Worm (Caenorhabditis elegans) whole organism, early embryonic: Measurements from ENCODE around the gene dop-3.

Experiments used
- B0310.2 ChIP-seq: sonication (generic microtip); optimal IDR thresholded peaks from 2 replicates; lab custom pipeline; 2016; ENCODE audit warnings: mild to moderate bottlenecking, missing genetic modification characterization, missing compliant biosample characterization
- aly-1 ChIP-seq: sonication (generic microtip); optimal IDR thresholded peaks from 2 replicates; lab custom pipeline; 2016; ENCODE audit warnings: missing genetic modification characterization, missing compliant biosample characterization
- ama-1 ChIP-seq: fragments of 150-350 bp; optimal IDR thresholded peaks from 2 replicates; lab custom pipeline; 2014
- ceh-13 ChIP-seq: fragments of 200-800 bp; sonication (Bioruptor generic); optimal IDR thresholded peaks from 2 replicates; lab custom pipeline; 2018; ENCODE audit warnings: mild to moderate bottlenecking, missing genetic modification characterization, missing compliant biosample characterization
- ceh-36 ChIP-seq: sonication (generic microtip); optimal IDR thresholded peaks from 2 replicates; lab custom pipeline; 2016; ENCODE audit warnings: missing genetic modification characterization, inconsistent platforms, missing compliant biosample characterization
- ets-7 ChIP-seq: sonication (generic microtip); optimal IDR thresholded peaks from 2 replicates; lab custom pipeline; 2016; ENCODE audit warnings: missing genotype, missing genetic modification characterization, missing compliant biosample characterization
- hmbx-1 ChIP-seq: sonication (generic microtip); optimal IDR thresholded peaks from 2 replicates; lab custom pipeline; 2016; ENCODE audit warnings: mild to moderate bottlenecking, missing genetic modification characterization, missing compliant biosample characterization
- hmg-4 ChIP-seq: fragments of 200-800 bp; sonication (Bioruptor generic); optimal IDR thresholded peaks from 2 replicates; lab custom pipeline; 2018; ENCODE audit warnings: mild to moderate bottlenecking, missing genetic modification characterization, missing compliant biosample characterization
- hnd-1 ChIP-seq: sonication (generic microtip); optimal IDR thresholded peaks from 2 replicates; lab custom pipeline; 2016; ENCODE audit warnings: missing genetic modification characterization, missing compliant biosample characterization
- pes-1 ChIP-seq: fragments of 200-800 bp; sonication (Bioruptor generic); IDR thresholded peaks from 2 replicates; pipeline ENCODE4 v1.3.6; 2022; ENCODE audit warnings: missing genetic modification reagents, missing genetic modification characterization, missing compliant biosample characterization
- scrt-1 ChIP-seq: fragments of 200-800 bp; sonication (Bioruptor generic); IDR thresholded peaks from 2 replicates; pipeline ENCODE4 v1.3.6; 2022; ENCODE audit warnings: missing genetic modification characterization, missing compliant biosample characterization
- sea-1 ChIP-seq: fragments of 200-800 bp; sonication (Bioruptor generic); conservative IDR thresholded peaks from 2 replicates; pipeline ENCODE4 v1.3.6; 2022; ENCODE audit warnings: missing genetic modification characterization, missing compliant biosample characterization
- tbx-11 ChIP-seq: fragments of 200-800 bp; sonication (Bioruptor generic); IDR thresholded peaks from 2 replicates; pipeline ENCODE4 v1.3.6; 2022; ENCODE audit warnings: missing genetic modification characterization, missing compliant biosample characterization
- tbx-37 ChIP-seq: fragments of 200-800 bp; sonication (Bioruptor generic); conservative IDR thresholded peaks from 2 replicates; pipeline ENCODE4 v1.3.6; 2022; ENCODE audit warnings: missing genetic modification reagents, missing genetic modification characterization, missing compliant biosample characterization
- tra-4 ChIP-seq: sonication (generic microtip); optimal IDR thresholded peaks from 2 replicates; lab custom pipeline; 2017; ENCODE audit warnings: missing genetic modification characterization, missing compliant biosample characterization

The dop-3 gene

ce11 chrX:6515267-6515666, 54.3 kb downstream of the dop-3 start:
- TF ChIP-seq tra-4 (no peak), hnd-1 (tag; lab: Kevin White, UChicago) (no peak), ceh-13 (GFP tag; lab: Kevin White, UChicago) (no peak), hmbx-1 (tag; lab: Kevin White, UChicago) (no peak), ceh-36 (tag; lab: Kevin White, UChicago) (no peak), tbx-11 (GFP tag; lab: Robert Waterston, UW) (no peak), scrt-1 (no peak), hmg-4 (GFP tag; lab: Kevin White, UChicago) (no peak)

DNA sequence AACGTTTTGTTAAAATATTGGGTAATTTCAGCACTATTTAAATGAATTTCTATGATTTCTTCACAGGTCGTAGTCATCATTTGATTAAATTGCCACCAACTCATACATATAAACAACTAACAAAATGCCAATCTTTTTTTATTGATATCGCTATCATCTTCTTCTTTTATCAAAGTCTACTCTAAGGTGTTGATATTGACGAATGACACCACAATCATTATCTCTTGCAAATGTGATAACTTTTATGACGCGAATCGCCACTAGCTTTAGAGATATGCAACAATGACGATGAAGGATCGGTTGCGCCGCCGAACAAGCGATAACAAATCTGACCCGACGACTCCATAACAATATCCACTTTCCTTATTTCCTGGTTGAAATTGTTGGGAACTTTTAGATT, 55.1 kb downstream of the dop-3 start:
- TF ChIP-seq hmbx-1 (tag; lab: Kevin White, UChicago) (no peak), sea-1 (GFP tag; lab: Robert Waterston, UW) (no peak), hnd-1 (tag; lab: Kevin White, UChicago) (no peak), ceh-13 (GFP tag; lab: Kevin White, UChicago) (no peak), ceh-36 (tag; lab: Kevin White, UChicago) (no peak), ama-1 (lab: Kevin White, UChicago) (no peak), ets-7 (tag; lab: Kevin White, UChicago) (no peak), B0310.2 (tag; lab: Kevin White, UChicago) (no peak), aly-1 (no peak), tra-4 (no peak), tbx-37 (GFP tag; lab: Robert Waterston, UW) (no peak), hmg-4 (GFP tag; lab: Kevin White, UChicago) (no peak), pes-1 (GFP tag; lab: Robert Waterston, UW) (no peak)
